Fruit fly (Drosophila melanogaster) whole organism, adult: ENCODE results near the gene Gr93a.

Experiments used
- CG11617 ChIP-seq: fragments of 200-800 bp; sonication (Bioruptor generic); optimal IDR thresholded peaks from 2 replicates; lab custom pipeline; 2017; ENCODE audit warnings: mild to moderate bottlenecking, missing biosample characterization, missing genetic modification reagents, missing genetic modification characterization
- CG1620 ChIP-seq: fragments of 200-800 bp; sonication (Bioruptor generic); optimal IDR thresholded peaks from 2 replicates; lab custom pipeline; 2016; ENCODE audit warnings: missing biosample characterization, missing genetic modification characterization
- CG33017 ChIP-seq: fragments of 200-800 bp; sonication (Bioruptor generic); optimal IDR thresholded peaks from 2 replicates; lab custom pipeline; 2018; ENCODE audit warnings: missing biosample characterization, mild to moderate bottlenecking, missing genetic modification characterization, moderate library complexity
- CG5204 ChIP-seq: fragments of 200-800 bp; sonication (Bioruptor generic); optimal IDR thresholded peaks from 2 replicates; lab custom pipeline; 2016; ENCODE audit warnings: missing biosample characterization, missing genetic modification characterization
- CG7045 ChIP-seq: fragments of 200-800 bp; sonication (Bioruptor generic); optimal IDR thresholded peaks from 2 replicates; lab custom pipeline; 2017; ENCODE audit warnings: missing biosample characterization, mild to moderate bottlenecking, missing genetic modification characterization
- CG7101 ChIP-seq: fragments of 200-800 bp; sonication (Bioruptor generic); optimal IDR thresholded peaks from 2 replicates; lab custom pipeline; 2018; ENCODE audit warnings: missing biosample characterization, mild to moderate bottlenecking, missing genetic modification characterization, moderate library complexity
- Hr96 ChIP-seq: fragments of 200-800 bp; sonication (Bioruptor generic); optimal IDR thresholded peaks from 2 replicates; lab custom pipeline; 2016; ENCODE audit warnings: missing biosample characterization, missing genetic modification characterization
- bab1 ChIP-seq: fragments of 200-800 bp; sonication (Bioruptor generic); optimal IDR thresholded peaks from 3 replicates; lab custom pipeline; 2019; ENCODE audit warnings: missing biosample characterization, mild to moderate bottlenecking, missing genetic modification characterization, moderate library complexity
- cnc ChIP-seq, 2 experiments: fragments of >200 bp; optimal IDR thresholded peaks; 2 replicates each; lab custom pipeline; 2017
- kay ChIP-seq: fragments of 200-800 bp; sonication (Bioruptor generic); peaks from one replicate; lab custom pipeline; 2016; ENCODE audit warnings: missing biosample characterization, missing genetic modification characterization, borderline replicate concordance
- ovo ChIP-seq: fragments of 200-800 bp; sonication (Bioruptor generic); optimal IDR thresholded peaks from 2 replicates; lab custom pipeline; 2016; ENCODE audit warnings: missing biosample characterization, missing genetic modification characterization
- pad ChIP-seq: fragments of 200-800 bp; sonication (Bioruptor generic); optimal IDR thresholded peaks from 3 replicates; lab custom pipeline; 2017; ENCODE audit warnings: missing biosample characterization, missing genetic modification characterization, mild to moderate bottlenecking, moderate library complexity, missing genetic modification reagents
- tj ChIP-seq: fragments of 200-800 bp; sonication (Bioruptor generic); optimal IDR thresholded peaks from 3 replicates; lab custom pipeline; 2017; ENCODE audit warnings: missing biosample characterization, mild to moderate bottlenecking, missing genetic modification characterization, moderate library complexity
- toe ChIP-seq: fragments of 200-800 bp; sonication (Bioruptor generic); optimal IDR thresholded peaks from 2 replicates; lab custom pipeline; 2016; ENCODE audit warnings: missing biosample characterization, missing genetic modification characterization

dm6 chr3R:21822562-21822933 lies 9.8 kb upstream of the Gr93a start, which contains the start of gene CASK:
- TF ChIP-seq Hr96 (GFP tag; lab: Kevin White, UChicago) (no peak), toe (GFP tag; lab: Kevin White, UChicago) (no peak), CG33017 (tag; lab: Kevin White, UChicago) (no peak), CG7101 (tag; lab: Kevin White, UChicago) (no peak), CG7045 (GFP tag; lab: Kevin White, UChicago) (no peak), CG11617 (GFP tag; lab: Kevin White, UChicago) (no peak), CG5204 (GFP tag; lab: Kevin White, UChicago) (no peak), kay (GFP tag; lab: Kevin White, UChicago) (no peak), CG1620 (no peak), bab1 (GFP tag; lab: Kevin White, UChicago) (peak; percentile 4), pad (GFP tag; lab: Kevin White, UChicago) (no peak), cnc (optimal IDR thresholded peaks at IDR 0.05; lab: Kevin White, UChicago) (no peak), ovo (no peak), tj (GFP tag; lab: Kevin White, UChicago) (no peak)
